Worm (Caenorhabditis elegans) whole organism, L4 larva: ENCODE measurements around the gene zip-10.

Experiments used
- aly-2 ChIP-seq: sonication (generic microtip); optimal IDR thresholded peaks from 2 replicates; lab custom pipeline; 2018; ENCODE audit warnings: missing biosample characterization, missing genetic modification characterization
- ama-1 ChIP-seq: fragments of 150-350 bp; optimal IDR thresholded peaks from 2 replicates; lab custom pipeline; 2014; ENCODE audit warnings: inconsistent platforms, mixed read lengths
- dmd-6 ChIP-seq: fragments of 200-800 bp; sonication (Bioruptor generic); IDR thresholded peaks from 2 replicates; pipeline ENCODE4 v1.3.6; 2022; ENCODE audit warnings: missing genetic modification reagents, missing genetic modification characterization, missing compliant biosample characterization
- dve-1 ChIP-seq: sonication (generic microtip); optimal IDR thresholded peaks from 2 replicates; lab custom pipeline; 2017; ENCODE audit warnings: antibody characterized with exemption, mild to moderate bottlenecking, missing genetic modification characterization, missing compliant biosample characterization; ENCODE audit not compliant: insufficient read depth
- egl-27 ChIP-seq: sonication (generic microtip); optimal IDR thresholded peaks from 3 replicates; lab custom pipeline; 2017; ENCODE audit warnings: missing biosample characterization, missing genetic modification reagents, missing genetic modification characterization
- jun-1 ChIP-seq: fragments of 150-350 bp; optimal IDR thresholded peaks from 2 replicates; lab custom pipeline; 2014; ENCODE audit warnings: missing biosample characterization, missing genetic modification reagents, missing genetic modification characterization
- lin-29 ChIP-seq: fragments of 200-800 bp; sonication (Bioruptor generic); IDR thresholded peaks from 2 replicates; pipeline ENCODE4 v1.3.6; 2022; ENCODE audit warnings: missing genetic modification reagents, missing genetic modification characterization, missing compliant biosample characterization
- nhr-237 ChIP-seq: sonication (generic microtip); optimal IDR thresholded peaks from 2 replicates; lab custom pipeline; 2017; ENCODE audit warnings: missing biosample characterization, missing genetic modification characterization
- nhr-76 ChIP-seq: fragments of 150-350 bp; optimal IDR thresholded peaks from 2 replicates; lab custom pipeline; 2014; ENCODE audit warnings: missing biosample characterization, missing genetic modification characterization
- unc-130 ChIP-seq: sonication (generic microtip); optimal IDR thresholded peaks from 2 replicates; lab custom pipeline; 2016; ENCODE audit warnings: missing genetic modification reagents, missing genetic modification characterization, missing compliant biosample characterization
- zag-1 ChIP-seq: fragments of 150-350 bp; optimal IDR thresholded peaks from 2 replicates; lab custom pipeline; 2014; ENCODE audit warnings: missing biosample characterization, missing genetic modification characterization
- zfp-3 ChIP-seq: fragments of 200-800 bp; sonication (Bioruptor generic); conservative IDR thresholded peaks from 2 replicates; pipeline ENCODE4 v1.3.6; 2022; ENCODE audit warnings: missing genetic modification reagents, missing genetic modification characterization, missing compliant biosample characterization

- TF ChIP-seq jun-1 (tag; lab: Kevin White, UChicago): no peak
- no peak for TF ChIP-seq zag-1
- no peak for TF ChIP-seq egl-27 (tag; lab: Kevin White, UChicago)
- peak; percentile 72 for TF ChIP-seq dmd-6 (GFP tag; lab: Robert Waterston, UW)
- TF ChIP-seq nhr-237 (tag; lab: Kevin White, UChicago): no peak
- no peak for TF ChIP-seq aly-2 (tag; lab: Kevin White, UChicago)
- TF ChIP-seq lin-29: no peak
- no peak for TF ChIP-seq ama-1 (lab: Kevin White, UChicago)
- TF ChIP-seq zfp-3 (GFP tag; lab: Robert Waterston, UW): no peak
- TF ChIP-seq unc-130 (GFP tag; lab: Kevin White, UChicago): no peak
- TF ChIP-seq nhr-76 (tag; lab: Kevin White, UChicago): no peak
- no peak for TF ChIP-seq dve-1 (tag; lab: Kevin White, UChicago)
These were observed 2.7 kb downstream of the zip-10 start for ce11 chrV:11647821-11648220.
